Worm (Caenorhabditis elegans) whole organism, young adult: ENCODE results near the gene F09A5.2.

ENCODE experiments used
- F22D6.2 ChIP-seq: sonication (generic microtip); optimal IDR thresholded peaks from 2 replicates; lab custom pipeline; 2016; ENCODE audit warnings: mild to moderate bottlenecking, missing genetic modification characterization, missing compliant biosample characterization
- F49E8.2 ChIP-seq: sonication (generic microtip); optimal IDR thresholded peaks from 3 replicates; lab custom pipeline; 2017; ENCODE audit warnings: missing genetic modification characterization, mild to moderate bottlenecking, missing compliant biosample characterization, antibody characterized with exemption, moderate library complexity; ENCODE audit not compliant: insufficient read depth
- F55B11.4 ChIP-seq: sonication (generic microtip); optimal IDR thresholded peaks from 2 replicates; lab custom pipeline; 2016; ENCODE audit warnings: missing compliant biosample characterization, missing genetic modification characterization, borderline replicate concordance; ENCODE audit not compliant: insufficient read depth
- K11D2.4 ChIP-seq: fragments of 200-800 bp; sonication (Bioruptor generic); IDR thresholded peaks from 2 replicates; pipeline ENCODE4 v1.3.6; 2022; ENCODE audit warnings: missing genetic modification reagents, missing genetic modification characterization, missing compliant biosample characterization
- K12H6.12 ChIP-seq: fragments of 200-800 bp; sonication (Bioruptor generic); optimal IDR thresholded peaks from 2 replicates; lab custom pipeline; 2018; ENCODE audit warnings: mild to moderate bottlenecking, missing genetic modification characterization, missing compliant biosample characterization
- Y95B8A.8 ChIP-seq: fragments of 200-800 bp; sonication (Bioruptor generic); IDR thresholded peaks from 2 replicates; pipeline ENCODE4 v1.3.6; 2022; ENCODE audit warnings: missing genetic modification reagents, missing genetic modification characterization, missing compliant biosample characterization
- akir-1 ChIP-seq: fragments of 200-800 bp; sonication (Bioruptor generic); optimal IDR thresholded peaks from 2 replicates; lab custom pipeline; 2018; ENCODE audit warnings: mild to moderate bottlenecking, missing genetic modification characterization, moderate library complexity, missing compliant biosample characterization
- ama-1 ChIP-seq, 3 experiments: fragments of 150-350 bp in 1 of 3; sonication (generic microtip) in 2 of 3; optimal IDR thresholded peaks; 2 replicates each; lab custom pipeline; 2014 to 2018; ENCODE audit warnings: missing biosample characterization in 2 of 3, missing genetic modification characterization in 2 of 3, missing genetic modification reagents in 2 of 3
- aptf-3 ChIP-seq: fragments of 200-800 bp; sonication (Bioruptor generic); IDR thresholded peaks from 2 replicates; pipeline ENCODE4 v1.3.6; 2022; ENCODE audit warnings: missing genetic modification characterization, missing compliant biosample characterization
- atf-7 ChIP-seq: sonication (generic microtip); optimal IDR thresholded peaks from 2 replicates; lab custom pipeline; 2017; ENCODE audit warnings: mild to moderate bottlenecking, missing genetic modification characterization, missing compliant biosample characterization
- ccch-3 ChIP-seq: fragments of 200-800 bp; sonication (Bioruptor generic); optimal IDR thresholded peaks from 2 replicates; lab custom pipeline; 2018; ENCODE audit warnings: mild to moderate bottlenecking, missing genetic modification characterization, missing compliant biosample characterization
- cebp-1 ChIP-seq, 2 experiments: fragments of 200-800 bp in 1 of 2; sonication (Bioruptor generic) in 1 of 2; sonication (generic microtip) in 1 of 2; IDR thresholded peaks in 1 of 2; optimal IDR thresholded peaks in 1 of 2; 2 replicates each; pipeline versions ENCODE4 v1.3.6 to Lab custom; 2017 to 2022; ENCODE audit warnings: missing compliant biosample characterization in 2 of 2, missing genetic modification characterization in 2 of 2, mild to moderate bottlenecking in 1 of 2, missing genetic modification reagents in 1 of 2, moderate library complexity in 1 of 2
- ceh-100 ChIP-seq: fragments of 200-800 bp; sonication (Bioruptor generic); IDR thresholded peaks from 2 replicates; pipeline ENCODE4 v1.3.6; 2022; ENCODE audit warnings: missing genetic modification reagents, missing genetic modification characterization, missing compliant biosample characterization
- ceh-27 ChIP-seq: fragments of 200-800 bp; sonication (Bioruptor generic); optimal IDR thresholded peaks from 2 replicates; lab custom pipeline; 2018; ENCODE audit warnings: mild to moderate bottlenecking, missing genetic modification characterization, moderate library complexity, missing compliant biosample characterization
- ceh-40 ChIP-seq: fragments of 200-800 bp; sonication (Bioruptor generic); IDR thresholded peaks from 2 replicates; pipeline ENCODE4 v1.3.6; 2022; ENCODE audit warnings: missing genetic modification characterization, missing compliant biosample characterization
- ceh-58 ChIP-seq: fragments of 200-800 bp; sonication (Bioruptor generic); IDR thresholded peaks from 2 replicates; pipeline ENCODE4 v1.3.6; 2022; ENCODE audit warnings: missing genetic modification characterization, missing compliant biosample characterization
- dpl-1 ChIP-seq: fragments of 150-350 bp; optimal IDR thresholded peaks from 2 replicates; lab custom pipeline; 2014; ENCODE audit warnings: missing biosample characterization, missing genetic modification reagents, missing genetic modification characterization
- gei-17 ChIP-seq: fragments of 200-800 bp; sonication (Bioruptor generic); optimal IDR thresholded peaks from 2 replicates; lab custom pipeline; 2018; ENCODE audit warnings: mild to moderate bottlenecking, missing genetic modification characterization, missing compliant biosample characterization
- him-1 ChIP-seq: sonication (generic microtip); optimal IDR thresholded peaks from 2 replicates; lab custom pipeline; 2016; ENCODE audit warnings: missing genotype, missing genetic modification reagents, missing genetic modification characterization, missing compliant biosample characterization
- hlh-26 ChIP-seq: fragments of 200-800 bp; sonication (Bioruptor generic); conservative IDR thresholded peaks from 2 replicates; pipeline ENCODE4 v1.3.6; 2022; ENCODE audit warnings: missing genetic modification reagents, missing genetic modification characterization, missing compliant biosample characterization
- lag-1 ChIP-seq: fragments of 200-800 bp; sonication (Bioruptor generic); IDR thresholded peaks from 2 replicates; pipeline ENCODE4 v1.3.6; 2022; ENCODE audit warnings: missing genetic modification reagents, missing genetic modification characterization, missing compliant biosample characterization
- let-526 ChIP-seq: fragments of 200-800 bp; sonication (Bioruptor generic); IDR thresholded peaks from 2 replicates; pipeline ENCODE4 v1.3.6; 2022; ENCODE audit warnings: missing genetic modification reagents, missing genetic modification characterization, missing compliant biosample characterization
- lin-26 ChIP-seq: fragments of 200-800 bp; sonication (Bioruptor generic); IDR thresholded peaks from 2 replicates; pipeline ENCODE4 v1.3.6; 2022; ENCODE audit warnings: missing genetic modification reagents, missing genetic modification characterization, missing compliant biosample characterization
- lir-1 ChIP-seq: fragments of 200-800 bp; sonication (Bioruptor generic); conservative IDR thresholded peaks from 2 replicates; pipeline ENCODE4 v1.3.6; 2022; ENCODE audit warnings: missing genetic modification reagents, missing genetic modification characterization, missing compliant biosample characterization
- lsl-1 ChIP-seq: fragments of 200-800 bp; sonication (Bioruptor generic); optimal IDR thresholded peaks from 2 replicates; lab custom pipeline; 2018; ENCODE audit warnings: mild to moderate bottlenecking, missing genetic modification characterization, moderate library complexity, missing compliant biosample characterization
- nfya-1 ChIP-seq: sonication (generic microtip); optimal IDR thresholded peaks from 2 replicates; lab custom pipeline; 2017; ENCODE audit warnings: antibody characterized with exemption, missing compliant biosample characterization, missing genetic modification characterization, borderline replicate concordance; ENCODE audit not compliant: insufficient read depth
- nfya-2 ChIP-seq: fragments of 200-800 bp; sonication (Bioruptor generic); IDR thresholded peaks from 2 replicates; pipeline ENCODE4 v1.3.6; 2022; ENCODE audit warnings: missing genetic modification reagents, missing genetic modification characterization, missing compliant biosample characterization
- nhr-179 ChIP-seq: sonication (generic microtip); optimal IDR thresholded peaks from 2 replicates; lab custom pipeline; 2016; ENCODE audit warnings: mild to moderate bottlenecking, missing genetic modification characterization, missing compliant biosample characterization
- nhr-27 ChIP-seq: fragments of 200-800 bp; sonication (Bioruptor generic); optimal IDR thresholded peaks from 2 replicates; lab custom pipeline; 2018; ENCODE audit warnings: mild to moderate bottlenecking, missing genetic modification characterization, moderate library complexity, missing compliant biosample characterization
- nhr-80 ChIP-seq: sonication (generic microtip); optimal IDR thresholded peaks from 2 replicates; lab custom pipeline; 2016; ENCODE audit warnings: missing genetic modification characterization, missing compliant biosample characterization
- snpc-4 ChIP-seq, 5 experiments: fragments of 150-350 bp in 1 of 5; sonication (generic microtip) in 4 of 5; optimal IDR thresholded peaks; 2 replicates each; lab custom pipeline; 2014 to 2018; ENCODE audit warnings: missing genetic modification characterization in 5 of 5, missing biosample characterization in 3 of 5, antibody characterized with exemption in 2 of 5, mild to moderate bottlenecking in 2 of 5, missing compliant biosample characterization in 2 of 5, missing genotype in 2 of 5, moderate library complexity in 2 of 5, missing genetic modification reagents in 1 of 5
- sptf-2 ChIP-seq: fragments of 200-800 bp; sonication (Bioruptor generic); optimal IDR thresholded peaks from 2 replicates; lab custom pipeline; 2018; ENCODE audit warnings: mild to moderate bottlenecking, missing genetic modification characterization, missing compliant biosample characterization
- tbp1 ChIP-seq: fragments of 200-800 bp; sonication (Bioruptor generic); optimal IDR thresholded peaks from 2 replicates; lab custom pipeline; 2018; ENCODE audit warnings: mild to moderate bottlenecking, missing genetic modification characterization, missing compliant biosample characterization
- tbx-9 ChIP-seq: sonication (generic microtip); optimal IDR thresholded peaks from 2 replicates; lab custom pipeline; 2016; ENCODE audit warnings: borderline replicate concordance, missing genetic modification characterization, inconsistent platforms, missing compliant biosample characterization
- tlf-1 ChIP-seq: fragments of 200-800 bp; sonication (Bioruptor generic); optimal IDR thresholded peaks from 2 replicates; lab custom pipeline; 2018; ENCODE audit warnings: mild to moderate bottlenecking, missing genetic modification characterization, missing compliant biosample characterization
- xnd-1 ChIP-seq: sonication (generic microtip); optimal IDR thresholded peaks from 2 replicates; lab custom pipeline; 2016; ENCODE audit warnings: missing genotype, missing genetic modification reagents, missing genetic modification characterization, missing compliant biosample characterization
- zim-3 ChIP-seq: sonication (generic microtip); optimal IDR thresholded peaks from 2 replicates; lab custom pipeline; 2017; ENCODE audit warnings: mild to moderate bottlenecking, missing genetic modification characterization, moderate library complexity, missing compliant biosample characterization
- ztf-18 ChIP-seq: sonication (generic microtip); optimal IDR thresholded peaks from 2 replicates; lab custom pipeline; 2016; ENCODE audit warnings: missing genotype, mild to moderate bottlenecking, missing genetic modification characterization, missing compliant biosample characterization
- ztf-26 ChIP-seq: sonication (generic microtip); optimal IDR thresholded peaks from 2 replicates; lab custom pipeline; 2017; ENCODE audit warnings: missing genetic modification characterization, missing compliant biosample characterization
- ztf-28 ChIP-seq: fragments of 200-800 bp; sonication (Bioruptor generic); IDR thresholded peaks from 2 replicates; pipeline ENCODE4 v1.3.6; 2022; ENCODE audit warnings: missing genetic modification reagents, missing genetic modification characterization, missing compliant biosample characterization
- ztf-3 ChIP-seq: fragments of 200-800 bp; sonication (Bioruptor generic); optimal IDR thresholded peaks from 2 replicates; lab custom pipeline; 2018; ENCODE audit warnings: mild to moderate bottlenecking, missing genetic modification characterization, missing compliant biosample characterization

Gene F09A5.2

ce11 chrX:13147105-13147504 is 12.2 kb downstream of the F09A5.2 start (continued):
- TF ChIP-seq hlh-26 (GFP tag; lab: Robert Waterston, UW) (no peak), sptf-2 (GFP tag; lab: Kevin White, UChicago) (no peak), F22D6.2 (tag; lab: Kevin White, UChicago) (no peak), tbp1 (no peak), lsl-1 (GFP tag; lab: Kevin White, UChicago) (no peak), K12H6.12 (peak; percentile 70), tbx-9 (tag; lab: Kevin White, UChicago) (no peak), him-1 (tag; lab: Kevin White, UChicago) (no peak), ztf-26 (no peak), nhr-179 (no peak), lin-26 (peak; percentile 52; the same call in 1 of the 2 replicates), xnd-1 (no peak), ceh-58 (no peak), snpc-4 (GFP tag; optimal IDR thresholded peaks at IDR 0.05; lab: Kevin White, UChicago) (no peak), snpc-4 (tag; optimal IDR thresholded peaks at IDR 0.05; lab: Kevin White, UChicago) (no peak), ceh-27 (GFP tag; lab: Kevin White, UChicago) (peak; percentile 56), nfya-1 (tag; lab: Kevin White, UChicago) (no peak), nfya-2 (GFP tag; lab: Robert Waterston, UW) (no peak), zim-3 (tag; lab: Kevin White, UChicago) (no peak), dpl-1 (GFP tag; lab: Kevin White, UChicago) (no peak), akir-1 (no peak), lag-1 (GFP tag; lab: Robert Waterston, UW) (no peak), nhr-27 (no peak), atf-7 (tag; lab: Kevin White, UChicago) (no peak), lir-1 (GFP tag; lab: Robert Waterston, UW) (no peak), ceh-40 (GFP tag; lab: Robert Waterston, UW) (no peak), Y95B8A.8 (GFP tag; lab: Robert Waterston, UW) (no peak), ztf-3 (GFP tag; lab: Kevin White, UChicago) (no peak)

ce11 chrX:13154514-13154913 is 19.6 kb downstream of the F09A5.2 start:
- peak; percentile 29 for TF ChIP-seq nhr-80 (tag; lab: Kevin White, UChicago)
- no peak for TF ChIP-seq cebp-1 (GFP tag; IDR thresholded peaks at IDR 0.05; lab: Robert Waterston, UW)
- peak; percentile 22 for TF ChIP-seq cebp-1 (tag; optimal IDR thresholded peaks at IDR 0.05; lab: Kevin White, UChicago)
- TF ChIP-seq aptf-3, result no peak
- TF ChIP-seq let-526 (GFP tag; lab: Robert Waterston, UW), result 0 out of 2 replicates have a peak, but pooled peaks have one; percentile 56

ce11 chrX:13155730-13156129 is 20.8 kb downstream of the F09A5.2 start:
- TF ChIP-seq gei-17, result no peak
- TF ChIP-seq ama-1 (optimal IDR thresholded peaks at IDR 0.05; lab: Kevin White, UChicago), result no peak
- TF ChIP-seq ama-1 (GFP tag; optimal IDR thresholded peaks at IDR 0.05; lab: Kevin White, UChicago), result no peak
- no peak for TF ChIP-seq ccch-3 (GFP tag; lab: Kevin White, UChicago)
- no peak for TF ChIP-seq ceh-100 (GFP tag; lab: Robert Waterston, UW)
- TF ChIP-seq F55B11.4 (tag; lab: Kevin White, UChicago), result no peak
- no peak for TF ChIP-seq ztf-18 (tag; lab: Kevin White, UChicago)
- TF ChIP-seq ztf-28, result no peak
- TF ChIP-seq K11D2.4 (GFP tag; lab: Robert Waterston, UW), result no peak
- TF ChIP-seq F49E8.2 (tag; lab: Kevin White, UChicago), result no peak
- TF ChIP-seq tlf-1, result no peak
